Fruit fly (Drosophila melanogaster) whole organism, adult: Measurements from ENCODE around the gene CG31122.

Source experiments
- CG12768 ChIP-seq: fragments of 200-800 bp; sonication (Bioruptor generic); optimal IDR thresholded peaks from 2 replicates; lab custom pipeline; 2017; ENCODE audit warnings: missing biosample characterization, missing genetic modification characterization, mild to moderate bottlenecking, moderate library complexity, missing genetic modification reagents
- CG14711 ChIP-seq: fragments of 200-800 bp; sonication (Bioruptor generic); optimal IDR thresholded peaks from 2 replicates; lab custom pipeline; 2018; ENCODE audit warnings: missing biosample characterization, mild to moderate bottlenecking, missing genetic modification characterization, moderate library complexity
- CG33017 ChIP-seq: fragments of 200-800 bp; sonication (Bioruptor generic); optimal IDR thresholded peaks from 2 replicates; lab custom pipeline; 2018; ENCODE audit warnings: missing biosample characterization, mild to moderate bottlenecking, missing genetic modification characterization, moderate library complexity
- CG7101 ChIP-seq: fragments of 200-800 bp; sonication (Bioruptor generic); optimal IDR thresholded peaks from 2 replicates; lab custom pipeline; 2018; ENCODE audit warnings: missing biosample characterization, mild to moderate bottlenecking, missing genetic modification characterization, moderate library complexity
- Clk ChIP-seq: fragments of 200-800 bp; sonication (Bioruptor generic); optimal IDR thresholded peaks from 2 replicates; lab custom pipeline; 2017; ENCODE audit warnings: missing biosample characterization, missing genetic modification characterization
- Mnt ChIP-seq: fragments of 200-800 bp; sonication (Bioruptor generic); optimal IDR thresholded peaks from 2 replicates; lab custom pipeline; 2016; ENCODE audit warnings: missing biosample characterization, mild to moderate bottlenecking, missing genetic modification characterization
- bab1 ChIP-seq: fragments of 200-800 bp; sonication (Bioruptor generic); optimal IDR thresholded peaks from 3 replicates; lab custom pipeline; 2019; ENCODE audit warnings: missing biosample characterization, mild to moderate bottlenecking, missing genetic modification characterization, moderate library complexity
- kay ChIP-seq: fragments of 200-800 bp; sonication (Bioruptor generic); peaks from one replicate; lab custom pipeline; 2016; ENCODE audit warnings: missing biosample characterization, missing genetic modification characterization, borderline replicate concordance

dm6 chr3R:18384972-18385371 is 27.7 kb downstream of the CG31122 start, which contains the start of gene CG14309:
- no peak for TF ChIP-seq CG33017 (tag; lab: Kevin White, UChicago)
- no peak for TF ChIP-seq CG7101 (tag; lab: Kevin White, UChicago)
- no peak for TF ChIP-seq Clk
- TF ChIP-seq kay (GFP tag; lab: Kevin White, UChicago), result no peak
- TF ChIP-seq Mnt, result no peak
- no peak for TF ChIP-seq CG12768 (GFP tag; lab: Kevin White, UChicago)
- no peak for TF ChIP-seq bab1
- no peak for TF ChIP-seq CG14711 (tag; lab: Kevin White, UChicago)
